Fruit fly (Drosophila melanogaster) whole organism, embryonic: Measurements from ENCODE around the gene GluRIIE.

Experiments used
- Awh ChIP-seq: fragments of 200-800 bp; sonication (Bioruptor generic); IDR thresholded peaks from 2 replicates; pipeline ENCODE4, ENCODE4 v1.3.6; 2022; ENCODE audit warnings: missing biosample characterization, missing genetic modification characterization
- CG10209 ChIP-seq: fragments of 200-800 bp; sonication (Bioruptor generic); optimal IDR thresholded peaks from 3 replicates; lab custom pipeline; 2017; ENCODE audit warnings: missing biosample characterization, mild to moderate bottlenecking, missing genetic modification characterization, missing genetic modification reagents
- CG10366 ChIP-seq: fragments of 200-800 bp; sonication (Bioruptor generic); IDR thresholded peaks from 2 replicates; pipeline ENCODE4 v1.3.6; 2022; ENCODE audit warnings: missing biosample characterization, missing genetic modification characterization
- CG10543 ChIP-seq: fragments of 200-800 bp; sonication (Bioruptor generic); optimal IDR thresholded peaks from 3 replicates; lab custom pipeline; 2017; ENCODE audit warnings: missing biosample characterization, mild to moderate bottlenecking, missing genetic modification characterization, moderate library complexity
- CG11456 ChIP-seq: fragments of 200-800 bp; sonication (Bioruptor generic); IDR thresholded peaks from 3 replicates; pipeline ENCODE4 v1.3.6; 2022; ENCODE audit warnings: missing biosample characterization, missing genetic modification characterization
- CG11504 ChIP-seq: fragments of 200-800 bp; sonication (Bioruptor generic); optimal IDR thresholded peaks from 3 replicates; lab custom pipeline; 2019; ENCODE audit warnings: missing biosample characterization, mild to moderate bottlenecking, missing genetic modification characterization, moderate library complexity
- CG11696 ChIP-seq: fragments of 200-800 bp; sonication (Bioruptor generic); IDR thresholded peaks from 2 replicates; pipeline ENCODE4 v1.3.6; 2022; ENCODE audit warnings: missing biosample characterization, missing genetic modification characterization
- CG12071 ChIP-seq: fragments of 200-800 bp; sonication (Bioruptor generic); optimal IDR thresholded peaks from 3 replicates; lab custom pipeline; 2018; ENCODE audit warnings: missing biosample characterization, mild to moderate bottlenecking, missing genetic modification characterization
- CG12236 ChIP-seq: fragments of 200-800 bp; sonication (Bioruptor generic); optimal IDR thresholded peaks from 2 replicates; lab custom pipeline; 2016; ENCODE audit warnings: missing biosample characterization, missing genetic modification characterization
- CG12299 ChIP-seq: fragments of 200-800 bp; sonication (Bioruptor generic); optimal IDR thresholded peaks from 2 replicates; lab custom pipeline; 2018; ENCODE audit warnings: missing biosample characterization, mild to moderate bottlenecking, missing genetic modification characterization
- CG16863 ChIP-seq: fragments of 200-800 bp; sonication (Bioruptor generic); optimal IDR thresholded peaks from 3 replicates; lab custom pipeline; 2016; ENCODE audit warnings: missing biosample characterization, missing genetic modification characterization
- CG18476 ChIP-seq: fragments of 200-800 bp; sonication (Bioruptor generic); optimal IDR thresholded peaks from 2 replicates; lab custom pipeline; 2016; ENCODE audit warnings: missing biosample characterization, mild to moderate bottlenecking, missing genetic modification characterization
- CG2129 ChIP-seq: fragments of 200-800 bp; sonication (Bioruptor generic); IDR thresholded peaks from 2 replicates; pipeline ENCODE4 v1.3.6; 2022; ENCODE audit warnings: missing biosample characterization, missing genetic modification characterization; ENCODE audit not compliant: partially characterized antibody
- CG2889 ChIP-seq: fragments of 200-800 bp; sonication (Bioruptor generic); IDR thresholded peaks from 3 replicates; pipeline ENCODE4 v1.3.6; 2022; ENCODE audit warnings: missing biosample characterization, missing genetic modification characterization
- CG30431 ChIP-seq: fragments of 200-800 bp; sonication (Bioruptor generic); optimal IDR thresholded peaks from 2 replicates; lab custom pipeline; 2017; ENCODE audit warnings: missing biosample characterization, missing genetic modification characterization
- CG33213 ChIP-seq: fragments of 200-800 bp; sonication (Bioruptor generic); optimal IDR thresholded peaks from 3 replicates; lab custom pipeline; 2016; ENCODE audit warnings: missing biosample characterization, missing genetic modification characterization
- CG33557 ChIP-seq: fragments of 200-800 bp; sonication (Bioruptor generic); optimal IDR thresholded peaks from 2 replicates; lab custom pipeline; 2019; ENCODE audit warnings: missing biosample characterization, mild to moderate bottlenecking, missing genetic modification characterization, moderate library complexity
- CG4707 ChIP-seq: fragments of 200-800 bp; sonication (Bioruptor generic); optimal IDR thresholded peaks from 2 replicates; lab custom pipeline; 2018; ENCODE audit warnings: missing biosample characterization, mild to moderate bottlenecking, missing genetic modification characterization, moderate library complexity
- CG6175 ChIP-seq: fragments of 200-800 bp; sonication (Bioruptor generic); IDR thresholded peaks from 3 replicates; pipeline ENCODE4 v1.3.6; 2022; ENCODE audit warnings: missing biosample characterization, missing genetic modification characterization
- Deaf1 ChIP-seq: fragments of 200-800 bp; optimal IDR thresholded peaks from 3 replicates; lab custom pipeline; 2019; ENCODE audit warnings: missing biosample characterization, mild to moderate bottlenecking, missing genetic modification characterization, moderate library complexity
- Drgx ChIP-seq: fragments of 200-800 bp; sonication (Bioruptor generic); IDR thresholded peaks from 2 replicates; pipeline ENCODE4 v1.3.6; 2022; ENCODE audit warnings: missing biosample characterization, missing genetic modification characterization
- Ets65A ChIP-seq: fragments of 200-800 bp; sonication (Bioruptor generic); peaks from one replicate; lab custom pipeline; 2016; ENCODE audit warnings: missing biosample characterization, missing genetic modification characterization
- Gug ChIP-seq: fragments of 200-800 bp; sonication (Bioruptor generic); IDR thresholded peaks from 4 replicates; pipeline ENCODE4 v1.3.6; 2022; ENCODE audit warnings: missing biosample characterization, missing genetic modification characterization
- HHEX ChIP-seq: fragments of 200-800 bp; sonication (Bioruptor generic); optimal IDR thresholded peaks from 3 replicates; lab custom pipeline; 2017; ENCODE audit warnings: missing biosample characterization, mild to moderate bottlenecking, missing genetic modification characterization, missing genetic modification reagents
- HLH3B ChIP-seq: fragments of 200-800 bp; sonication (Bioruptor generic); IDR thresholded peaks from 2 replicates; pipeline ENCODE4 v1.3.6; 2022; ENCODE audit warnings: missing biosample characterization, missing genetic modification characterization
- Jarid2 ChIP-seq: fragments of 200-800 bp; sonication (Bioruptor generic); optimal IDR thresholded peaks from 3 replicates; lab custom pipeline; 2017; ENCODE audit warnings: mild to moderate bottlenecking, missing biosample characterization, missing genetic modification reagents, missing genetic modification characterization
- Med ChIP-seq: fragments of 200-800 bp; sonication (Bioruptor generic); peaks from one replicate; lab custom pipeline; 2016; ENCODE audit warnings: missing biosample characterization, missing genetic modification characterization, mild to moderate bottlenecking, inconsistent platforms, moderate library complexity
- Ptx1 ChIP-seq: fragments of 200-800 bp; sonication (Bioruptor generic); IDR thresholded peaks from 2 replicates; pipeline ENCODE4 v1.3.6; 2022; ENCODE audit warnings: missing biosample characterization, missing genetic modification characterization
- Rfx ChIP-seq: fragments of 200-800 bp; sonication (Bioruptor generic); IDR thresholded peaks from 2 replicates; pipeline ENCODE4 v1.3.6; 2022; ENCODE audit warnings: missing biosample characterization, missing genetic modification characterization
- Stat92E ChIP-seq, 3 experiments: fragments of >200 bp in 2 of 3; fragments of 200-800 bp in 1 of 3; sonication (Bioruptor generic) in 1 of 3; optimal IDR thresholded peaks; 2 replicates each; lab custom pipeline; 2017 to 2019; ENCODE audit warnings: missing biosample characterization in 3 of 3, missing genetic modification characterization in 3 of 3, mild to moderate bottlenecking in 1 of 3, moderate library complexity in 1 of 3
- ara ChIP-seq: fragments of 200-800 bp; sonication (Bioruptor generic); IDR thresholded peaks from 2 replicates; pipeline ENCODE4 v1.3.6; 2022; ENCODE audit warnings: missing biosample characterization, missing genetic modification characterization
- az2 ChIP-seq: fragments of 200-800 bp; sonication (Bioruptor generic); optimal IDR thresholded peaks from 3 replicates; lab custom pipeline; 2016; ENCODE audit warnings: missing biosample characterization, missing genetic modification characterization
- chinmo ChIP-seq: fragments of 200-800 bp; sonication (Bioruptor generic); IDR thresholded peaks from 4 replicates; pipeline ENCODE4 v1.3.6; 2022; ENCODE audit warnings: missing biosample characterization, missing genetic modification characterization; ENCODE audit not compliant: partially characterized antibody
- chm ChIP-seq: fragments of 200-800 bp; sonication (Bioruptor generic); IDR thresholded peaks from 2 replicates; pipeline ENCODE4 v1.3.6; 2022; ENCODE audit warnings: missing biosample characterization, missing genetic modification characterization
- ci ChIP-seq: fragments of 200-800 bp; sonication (Bioruptor generic); IDR thresholded peaks from 3 replicates; pipeline ENCODE4 v1.3.6; 2022; ENCODE audit warnings: missing biosample characterization, missing genetic modification characterization
- crol ChIP-seq: fragments of 200-800 bp; sonication (Bioruptor generic); IDR thresholded peaks from 2 replicates; pipeline ENCODE4 v1.3.6; 2022; ENCODE audit warnings: missing biosample characterization, missing genetic modification characterization
- cwo ChIP-seq: fragments of 200-800 bp; sonication (Bioruptor generic); optimal IDR thresholded peaks from 3 replicates; lab custom pipeline; 2017; ENCODE audit warnings: missing biosample characterization, missing genetic modification characterization, mild to moderate bottlenecking, moderate library complexity, missing genetic modification reagents
- danr ChIP-seq: fragments of 200-800 bp; sonication (Bioruptor generic); IDR thresholded peaks from 2 replicates; pipeline ENCODE4 v1.3.6; 2022; ENCODE audit warnings: missing biosample characterization, missing genetic modification characterization
- fu2 ChIP-seq: fragments of 200-800 bp; sonication (Bioruptor generic); optimal IDR thresholded peaks from 2 replicates; lab custom pipeline; 2016; ENCODE audit warnings: missing biosample characterization, missing genetic modification characterization
- hb ChIP-seq: fragments of 200-800 bp; sonication (Bioruptor generic); IDR thresholded peaks from 3 replicates; pipeline ENCODE4 v1.3.6; 2022; ENCODE audit warnings: missing biosample characterization, missing genetic modification characterization; ENCODE audit not compliant: partially characterized antibody
- inv ChIP-seq: fragments of 200-800 bp; sonication (Bioruptor generic); IDR thresholded peaks from 2 replicates; pipeline ENCODE4 v1.3.6; 2022; ENCODE audit warnings: missing biosample characterization, missing genetic modification characterization; ENCODE audit not compliant: partially characterized antibody
- nom ChIP-seq: fragments of 200-800 bp; sonication (Bioruptor generic); optimal IDR thresholded peaks from 2 replicates; lab custom pipeline; 2017; ENCODE audit warnings: missing biosample characterization, missing genetic modification characterization, mild to moderate bottlenecking, moderate library complexity, missing genetic modification reagents
- odd ChIP-seq: fragments of 200-800 bp; sonication (Bioruptor generic); optimal IDR thresholded peaks from 2 replicates; lab custom pipeline; 2017; ENCODE audit warnings: missing biosample characterization, mild to moderate bottlenecking, missing genetic modification characterization
- scrt ChIP-seq: fragments of 200-800 bp; sonication (Bioruptor generic); optimal IDR thresholded peaks from 2 replicates; lab custom pipeline; 2018; ENCODE audit warnings: missing biosample characterization, mild to moderate bottlenecking, missing genetic modification characterization, moderate library complexity
- sd ChIP-seq: fragments of 200-800 bp; sonication (Bioruptor generic); optimal IDR thresholded peaks from 3 replicates; lab custom pipeline; 2018; ENCODE audit warnings: missing biosample characterization, mild to moderate bottlenecking, missing genetic modification characterization, moderate library complexity
- slbo ChIP-seq: fragments of 200-800 bp; sonication (Bioruptor generic); IDR thresholded peaks from 2 replicates; pipeline ENCODE4 v1.3.6; 2022; ENCODE audit warnings: missing biosample characterization, missing genetic modification characterization
- slou ChIP-seq: fragments of 200-800 bp; sonication (Bioruptor generic); optimal IDR thresholded peaks from 3 replicates; lab custom pipeline; 2016; ENCODE audit warnings: missing biosample characterization, missing genetic modification characterization
- sob ChIP-seq: fragments of 200-800 bp; sonication (Bioruptor generic); IDR thresholded peaks from 2 replicates; pipeline ENCODE4 v1.3.6; 2022; ENCODE audit warnings: missing biosample characterization, missing genetic modification characterization
- sr ChIP-seq: fragments of 200-800 bp; sonication (Bioruptor generic); IDR thresholded peaks from 3 replicates; pipeline ENCODE4 v1.3.6; 2022; ENCODE audit warnings: missing biosample characterization, missing genetic modification characterization
- trem ChIP-seq: fragments of 200-800 bp; optimal IDR thresholded peaks from 3 replicates; lab custom pipeline; 2019; ENCODE audit warnings: missing biosample characterization, mild to moderate bottlenecking, missing genetic modification characterization, moderate library complexity
- tx ChIP-seq: fragments of 200-800 bp; sonication (Bioruptor generic); optimal IDR thresholded peaks from 2 replicates; lab custom pipeline; 2016; ENCODE audit warnings: missing biosample characterization, missing genetic modification characterization

GluRIIE gene

dm6 chr3R:20604078-20604477 is 44.4 kb downstream of the GluRIIE start (continued):
- TF ChIP-seq CG6175 (GFP tag; lab: Robert Waterston, UW) (peak; percentile 91), Ets65A (GFP tag; lab: Kevin White, UChicago) (no peak), CG12236 (no peak), Gug (GFP tag; lab: Robert Waterston, UW) (no peak), Ptx1 (GFP tag; lab: Robert Waterston, UW) (no peak), CG2129 (no peak), hb (no peak), ara (GFP tag; lab: Robert Waterston, UW) (no peak), CG11696 (GFP tag; lab: Robert Waterston, UW) (no peak), Drgx (peak; percentile 36; the same call in 1 of the 2 replicates), CG33213 (GFP tag; lab: Kevin White, UChicago) (no peak), CG4707 (GFP tag; lab: Kevin White, UChicago) (no peak), Rfx (GFP tag; lab: Robert Waterston, UW) (peak; percentile 35; the same call in 1 of the 2 replicates), slbo (GFP tag; lab: Robert Waterston, UW) (0 out of 2 replicates have a peak, but pooled peaks have one; percentile 15), CG10366 (GFP tag; lab: Robert Waterston, UW) (no peak), CG11456 (GFP tag; lab: Robert Waterston, UW) (0 out of 3 replicates have a peak, but pooled peaks have one; percentile 7), Stat92E (GFP tag; optimal IDR thresholded peaks at IDR 0.05; lab: Kevin White, UChicago) (no peak), nom (GFP tag; lab: Kevin White, UChicago) (peak; percentile 47), CG18476 (GFP tag; lab: Kevin White, UChicago) (no peak), chinmo (GFP tag; lab: Robert Waterston, UW) (0 out of 4 replicates have a peak, but pooled peaks have one; percentile 56), tx (GFP tag; lab: Kevin White, UChicago) (no peak), slou (GFP tag; lab: Kevin White, UChicago) (no peak), HLH3B (peak; percentile 7; the same call in 1 of the 2 replicates), chm (GFP tag; lab: Robert Waterston, UW) (0 out of 2 replicates have a peak, but pooled peaks have one; percentile 29), CG11504 (tag; lab: Kevin White, UChicago) (no peak), CG10209 (GFP tag; lab: Kevin White, UChicago) (no peak), trem (no peak), Awh (GFP tag; lab: Robert Waterston, UW) (no peak), cwo (GFP tag; lab: Kevin White, UChicago) (no peak), Med (GFP tag; lab: Kevin White, UChicago) (peak; percentile 79), CG12071 (GFP tag; lab: Kevin White, UChicago) (no peak), Deaf1 (tag; lab: Kevin White, UChicago) (peak; percentile 96), ci (GFP tag; lab: Robert Waterston, UW) (peak; percentile 37; the same call in 2 of the 3 replicates), sob (GFP tag; lab: Robert Waterston, UW) (no peak), fu2 (GFP tag; lab: Kevin White, UChicago) (no peak), sr (GFP tag; lab: Robert Waterston, UW) (peak; percentile 98), CG2889 (GFP tag; lab: Robert Waterston, UW) (no peak), crol (GFP tag; lab: Robert Waterston, UW) (peak; percentile 63), az2 (no peak), danr (no peak), HHEX (GFP tag; lab: Kevin White, UChicago) (no peak), Jarid2 (GFP tag; lab: Kevin White, UChicago) (no peak), CG10543 (GFP tag; lab: Kevin White, UChicago) (peak; percentile 87), CG30431 (GFP tag; lab: Kevin White, UChicago) (no peak), inv (GFP tag; lab: Robert Waterston, UW) (no peak), CG33557 (GFP tag; lab: Kevin White, UChicago) (no peak), scrt (GFP tag; lab: Kevin White, UChicago) (no peak), sd (tag; lab: Kevin White, UChicago) (peak; percentile 3), odd (GFP tag; lab: Kevin White, UChicago) (no peak), CG12299 (tag; lab: Kevin White, UChicago) (no peak), CG16863 (GFP tag; lab: Kevin White, UChicago) (no peak)
